Fruit fly (Drosophila melanogaster): Measurements from ENCODE around the gene CG9205.

DNA sequence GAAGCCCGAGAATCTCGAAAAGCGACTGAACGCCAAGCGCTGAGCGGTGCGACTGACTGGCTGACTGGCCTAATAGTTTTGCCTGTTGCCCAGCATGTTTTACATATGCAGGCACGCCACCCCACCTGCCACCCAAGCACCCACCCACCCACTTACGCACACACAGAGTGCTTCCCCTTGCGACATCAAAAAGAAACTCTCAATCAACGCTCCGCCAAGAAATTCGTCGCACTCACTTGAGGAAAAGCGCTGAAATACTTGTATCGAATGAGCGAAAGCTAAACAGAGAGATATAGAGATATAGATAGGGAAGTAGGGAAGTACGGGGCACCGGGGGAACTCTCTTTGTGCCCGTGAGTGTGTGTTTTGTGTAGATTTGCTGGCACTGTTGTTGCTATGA lies 34.0 kb upstream of the CG9205 start:
- TF ChIP-seq CTCF (optimal IDR thresholded peaks at IDR 0.05) (no peak), CG8478 (optimal IDR thresholded peaks at IDR 0.05) (no peak)

Measured in S2 (cell line).